Fruit fly (Drosophila melanogaster): ENCODE measurements around the gene CG33969.

- TF ChIP-seq fd96Ca (GFP tag; IDR thresholded peaks at IDR 0.05) (no peak), CG17806 (tag; optimal IDR thresholded peaks at IDR 0.05) (no peak), Ets98B (GFP tag; IDR thresholded peaks at IDR 0.05) (no peak), Pif1B (GFP tag; optimal IDR thresholded peaks at IDR 0.05) (no peak), CG9948 (tag; optimal IDR thresholded peaks at IDR 0.05) (no peak), CG15710 (tag; optimal IDR thresholded peaks at IDR 0.05) (no peak), CG14655 (GFP tag; optimal IDR thresholded peaks at IDR 0.05) (no peak), CG34367 (tag; optimal IDR thresholded peaks at IDR 0.05) (no peak)
These were observed 34.1 kb upstream of the CG33969 start, which contains the start of gene CG5274 for dm6 chr3L:20427449-20427848.

Measured in whole organism, pupa.